Fruit fly (Drosophila melanogaster): ENCODE data around the gene Cpr78Cc.

The Cpr78Cc gene

DNA sequence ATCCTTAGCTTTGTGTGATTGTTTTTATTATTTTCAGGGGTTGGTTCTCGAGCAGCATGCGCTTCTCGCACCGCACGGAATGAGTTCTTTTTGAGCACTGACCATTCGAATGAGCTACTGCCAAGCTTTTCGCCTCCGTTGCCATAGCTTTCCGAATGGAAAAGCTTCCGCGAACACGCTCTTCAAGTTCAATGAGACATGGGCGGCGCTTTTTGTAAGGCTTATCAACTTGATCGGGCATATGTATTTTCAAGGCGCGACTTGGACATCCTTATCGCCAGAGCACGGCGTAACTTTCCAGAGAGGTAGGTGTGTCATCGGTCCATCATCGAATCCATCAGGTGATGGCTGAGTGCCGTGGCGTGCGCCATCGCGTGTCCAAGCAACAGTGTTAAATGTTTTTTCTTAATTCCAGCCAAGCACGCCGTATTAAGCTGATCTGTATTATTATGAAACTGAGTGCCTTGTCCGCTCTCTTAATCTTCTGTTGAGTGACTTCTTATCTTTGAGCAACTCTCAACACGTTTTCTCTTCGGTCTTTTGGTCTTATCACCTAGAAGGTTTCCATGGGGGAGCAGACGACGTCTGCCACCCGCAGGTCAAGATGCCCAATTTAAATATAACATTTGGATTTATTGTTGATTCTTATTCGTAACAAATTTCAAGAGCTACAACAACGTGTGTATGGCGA lies 20.4 kb upstream of the Cpr78Cc start, which contains the start of gene AcCoAS (continued):
- TF ChIP-seq CHES-1-like (GFP tag; optimal IDR thresholded peaks at IDR 0.05) (peak; percentile 2), CG1647 (GFP tag; optimal IDR thresholded peaks at IDR 0.05) (no peak), sug (tag; optimal IDR thresholded peaks at IDR 0.05) (peak; percentile 98), CG2678 (tag; optimal IDR thresholded peaks at IDR 0.05) (peak; percentile 54), Dip3 (GFP tag; optimal IDR thresholded peaks at IDR 0.05) (peak; percentile 34), fd64A (GFP tag; optimal IDR thresholded peaks at IDR 0.05) (no peak), CG13624 (GFP tag; optimal IDR thresholded peaks at IDR 0.05) (peak; percentile 45), Scr (GFP tag; IDR thresholded peaks at IDR 0.05; ENCODE audit: partially characterized antibody) (0 out of 2 replicates have a peak, but pooled peaks have one; percentile 39), ftz-f1 (GFP tag; optimal IDR thresholded peaks at IDR 0.05) (peak; percentile 79), ase (GFP tag; IDR thresholded peaks at IDR 0.05) (no peak), jumu (GFP tag; optimal IDR thresholded peaks at IDR 0.05) (peak; percentile 13), Lim3 (GFP tag; IDR thresholded peaks at IDR 0.05) (no peak), Nf-YC (tag; optimal IDR thresholded peaks at IDR 0.05) (peak; percentile 47), CG7786 (GFP tag; optimal IDR thresholded peaks at IDR 0.05) (peak; percentile 58), CG10654 (GFP tag; optimal IDR thresholded peaks at IDR 0.05) (no peak), sens (GFP tag) (peak; percentile 84), CG14014 (GFP tag; IDR thresholded peaks at IDR 0.05) (peak; percentile 50; the same call in 1 of the 2 replicates), bbx (GFP tag; IDR thresholded peaks at IDR 0.05; ENCODE audit: partially characterized antibody) (peak; percentile 30; the same call in 1 of the 2 replicates), usp (GFP tag; optimal IDR thresholded peaks at IDR 0.05) (no peak), CG2120 (GFP tag; optimal IDR thresholded peaks at IDR 0.05) (peak; percentile 71), YL-1 (GFP tag; optimal IDR thresholded peaks at IDR 0.05) (peak; percentile 0), exex (tag; optimal IDR thresholded peaks at IDR 0.05) (peak; percentile 76), Hmr (GFP tag; optimal IDR thresholded peaks at IDR 0.05) (peak; percentile 32), Blimp-1 (GFP tag; optimal IDR thresholded peaks at IDR 0.05) (peak; percentile 1), CG10274 (GFP tag; optimal IDR thresholded peaks at IDR 0.05) (peak; percentile 34), CG12155 (GFP tag; optimal IDR thresholded peaks at IDR 0.05) (peak; percentile 25), CG15269 (tag; optimal IDR thresholded peaks at IDR 0.05) (peak; percentile 33), Hr78 (GFP tag; optimal IDR thresholded peaks at IDR 0.05) (peak in 1 of 2 experiments; percentile 51), Fer1 (GFP tag; optimal IDR thresholded peaks at IDR 0.05) (peak; percentile 81), CG8290 (GFP tag; optimal IDR thresholded peaks at IDR 0.05) (no peak), CG8290 (tag; optimal IDR thresholded peaks at IDR 0.05) (peak in 1 of 2 experiments; percentile 33), CG13424 (tag; optimal IDR thresholded peaks at IDR 0.05) (peak; percentile 30), CG6683 (GFP tag; optimal IDR thresholded peaks at IDR 0.05) (peak; percentile 6), HLH54F (GFP tag; optimal IDR thresholded peaks at IDR 0.05) (peak; percentile 15), CG16779 (GFP tag; IDR thresholded peaks at IDR 0.05) (0 out of 2 replicates have a peak, but pooled peaks have one; percentile 44), ash1 (GFP tag; optimal IDR thresholded peaks at IDR 0.05) (peak; percentile 15), CG15479 (GFP tag; optimal IDR thresholded peaks at IDR 0.05) (no peak), Dbx (GFP tag; IDR thresholded peaks at IDR 0.05) (peak; percentile 62; the same call in 2 of the 3 replicates), sna (GFP tag; IDR thresholded peaks at IDR 0.05; ENCODE audit: partially characterized antibody) (peak; percentile 45; the same call in 1 of the 2 replicates), Adf1 (GFP tag; IDR thresholded peaks at IDR 0.05) (no peak; the same call in 1 of the 2 replicates), CG13287 (GFP tag; IDR thresholded peaks at IDR 0.05; ENCODE audit: partially characterized antibody) (peak; percentile 44; the same call in 1 of the 2 replicates), pros (GFP tag; optimal IDR thresholded peaks at IDR 0.05) (peak; percentile 56), CG9817 (tag; optimal IDR thresholded peaks at IDR 0.05) (no peak), CG12659 (GFP tag; optimal IDR thresholded peaks at IDR 0.05) (peak; percentile 44), Deaf1 (tag; optimal IDR thresholded peaks at IDR 0.05) (peak; percentile 92), slbo (GFP tag; IDR thresholded peaks at IDR 0.05) (0 out of 2 replicates have a peak, but pooled peaks have one; percentile 19), cato (GFP tag; optimal IDR thresholded peaks at IDR 0.05; ENCODE audit: borderline replicate concordance) (no peak), Bgb (GFP tag; IDR thresholded peaks at IDR 0.05; ENCODE audit: partially characterized antibody) (peak; percentile 68)
